Fruit fly (Drosophila melanogaster): ENCODE data around the gene CG31668.

Gene CG31668

DNA sequence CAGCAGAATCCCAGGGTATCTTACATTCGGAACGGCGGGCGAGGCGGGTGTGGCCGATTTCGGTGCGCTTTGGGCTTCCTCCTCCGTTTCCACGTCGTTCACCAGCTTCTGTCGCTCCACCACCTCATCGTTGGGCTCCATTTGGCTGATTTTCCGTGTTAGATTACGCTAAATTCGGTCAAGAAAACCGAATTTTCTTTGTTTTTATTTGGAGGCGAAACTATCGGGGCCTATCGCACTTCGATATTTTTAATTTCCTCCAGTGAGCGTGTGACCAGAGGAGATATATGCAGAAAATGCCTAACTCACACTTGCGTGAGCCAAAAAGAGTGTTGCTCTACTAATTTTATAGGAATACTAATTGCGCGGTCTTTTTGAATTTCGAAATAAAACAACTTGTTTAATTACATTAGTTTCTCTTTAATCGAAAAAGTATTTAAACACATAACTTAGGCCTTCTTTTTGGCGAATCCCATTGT is 13.8 kb downstream of the CG31668 start, which contains the start of gene CG10874 (continued):
- TF ChIP-seq Abd-B (GFP tag; optimal IDR thresholded peaks at IDR 0.05) (peak; percentile 58), CG18476 (GFP tag; optimal IDR thresholded peaks at IDR 0.05) (no peak), odd (GFP tag; optimal IDR thresholded peaks at IDR 0.05) (no peak), fu2 (GFP tag; optimal IDR thresholded peaks at IDR 0.05) (no peak), Taf1 (GFP tag; IDR thresholded peaks at IDR 0.05) (no peak), jumu (GFP tag; optimal IDR thresholded peaks at IDR 0.05) (no peak), Lim3 (GFP tag; IDR thresholded peaks at IDR 0.05) (no peak), zen2 (GFP tag; IDR thresholded peaks at IDR 0.05; ENCODE audit: partially characterized antibody) (no peak), YL-1 (GFP tag; optimal IDR thresholded peaks at IDR 0.05) (peak; percentile 88)

DNA sequence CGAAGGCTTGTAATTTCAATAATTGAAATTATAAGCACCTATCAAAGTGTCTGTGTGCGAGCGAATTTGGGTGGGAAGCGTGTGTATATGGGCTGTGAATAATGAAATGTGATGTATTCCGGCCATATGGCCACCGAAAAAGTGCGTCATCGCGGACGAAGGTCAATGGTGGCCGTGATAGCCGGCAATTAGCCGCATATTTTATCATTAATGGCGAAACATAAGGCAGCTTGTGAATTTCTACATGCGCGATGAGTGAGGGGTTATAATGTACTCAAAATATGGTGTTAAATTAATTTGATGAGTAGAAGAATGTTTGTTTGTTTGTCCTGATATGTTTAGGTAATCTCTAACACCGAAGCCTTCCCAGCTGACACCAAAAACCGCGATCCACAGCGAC is 14.6 kb downstream of the CG31668 start:
- TF ChIP-seq sd (tag; optimal IDR thresholded peaks at IDR 0.05) (peak; percentile 63), CG12769 (tag; optimal IDR thresholded peaks at IDR 0.05) (no peak), abd-A (tag; optimal IDR thresholded peaks at IDR 0.05) (peak; percentile 52), CG10543 (GFP tag; optimal IDR thresholded peaks at IDR 0.05) (peak; percentile 5), CG17186 (GFP tag; optimal IDR thresholded peaks at IDR 0.05) (no peak), gfzf (GFP tag; optimal IDR thresholded peaks at IDR 0.05) (no peak)

DNA sequence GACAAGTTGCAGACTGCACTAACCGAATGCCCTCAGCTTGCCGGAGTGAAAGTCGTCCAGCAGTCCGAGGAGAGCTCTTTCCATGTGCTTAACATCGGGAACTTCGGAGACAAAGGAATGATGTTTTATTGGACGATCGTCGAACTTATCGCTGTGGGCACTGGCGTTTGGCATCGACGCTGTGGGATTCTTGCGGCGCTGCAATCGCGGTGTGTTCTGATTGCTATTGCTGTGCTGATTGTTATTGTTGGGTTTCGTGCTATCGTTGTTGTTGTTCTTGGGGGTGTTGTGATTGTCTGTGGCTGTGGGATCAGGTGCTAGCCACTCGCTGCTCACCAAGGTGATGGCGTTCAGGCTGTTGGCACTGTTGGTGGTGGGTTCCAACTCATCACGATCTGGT is 15.3 kb downstream of the CG31668 start:
- TF ChIP-seq CG14965 (GFP tag; optimal IDR thresholded peaks at IDR 0.05; ENCODE audit: borderline replicate concordance) (no peak), CG5245 (GFP tag; optimal IDR thresholded peaks at IDR 0.05) (no peak), ci (GFP tag; IDR thresholded peaks at IDR 0.05) (0 out of 3 replicates have a peak, but pooled peaks have one; percentile 29)

DNA sequence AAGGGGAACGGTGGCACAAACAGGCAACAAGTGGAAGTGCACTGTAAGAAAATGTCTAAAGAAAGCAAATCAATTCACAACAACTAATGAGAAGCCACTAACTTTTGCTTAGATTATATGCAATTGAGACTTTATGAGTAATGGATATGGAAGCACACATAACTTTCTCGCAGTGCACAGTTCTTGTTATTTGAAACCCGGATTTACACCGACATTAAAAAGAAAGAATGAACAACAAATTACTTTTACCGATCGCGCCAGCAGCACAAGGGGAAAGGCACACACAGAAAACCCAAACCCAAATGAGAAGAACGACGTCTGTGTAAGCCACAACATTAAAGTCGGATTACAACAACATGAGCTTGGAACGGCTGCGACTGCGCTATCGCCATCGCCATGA is 16.9 kb downstream of the CG31668 start:
- TF ChIP-seq disco-r (GFP tag; optimal IDR thresholded peaks at IDR 0.05) (no peak), CG9876 (GFP tag; optimal IDR thresholded peaks at IDR 0.05) (peak; percentile 54), dpn (GFP tag; optimal IDR thresholded peaks at IDR 0.05) (peak; percentile 28 to 68), Lpt (GFP tag; optimal IDR thresholded peaks at IDR 0.05) (no peak), tll (GFP tag; optimal IDR thresholded peaks at IDR 0.05) (no peak), Spps (tag; optimal IDR thresholded peaks at IDR 0.05) (peak; percentile 89), CG5245 (GFP tag; optimal IDR thresholded peaks at IDR 0.05) (peak; percentile 65), CG4282 (GFP tag; optimal IDR thresholded peaks at IDR 0.05) (peak; percentile 31), Sry-δ (GFP tag; optimal IDR thresholded peaks at IDR 0.05) (peak; percentile 15), CG11696 (GFP tag; IDR thresholded peaks at IDR 0.05) (0 out of 2 replicates have a peak, but pooled peaks have one; percentile 28), CG8765 (GFP tag; IDR thresholded peaks at IDR 0.05) (peak; percentile 47; the same call in 1 of the 2 replicates), zen (tag; optimal IDR thresholded peaks at IDR 0.05) (peak; percentile 51), CG3726 (GFP tag; IDR thresholded peaks at IDR 0.05) (peak; percentile 73; the same call in 2 of the 3 replicates), CG4360 (GFP tag; IDR thresholded peaks at IDR 0.05) (peak; percentile 79), CG18011 (GFP tag; optimal IDR thresholded peaks at IDR 0.05) (no peak), CG5953 (GFP tag; IDR thresholded peaks at IDR 0.05) (no peak), CG13775 (GFP tag; optimal IDR thresholded peaks at IDR 0.05) (peak; percentile 75), sisA (GFP tag; IDR thresholded peaks at IDR 0.05) (peak; percentile 79), HmgZ (tag; optimal IDR thresholded peaks at IDR 0.05) (no peak), peb (GFP tag; IDR thresholded peaks at IDR 0.05) (peak; percentile 42; the same call in 1 of the 2 replicates), Chrac-16 (GFP tag; optimal IDR thresholded peaks at IDR 0.05) (peak; percentile 79), ab (GFP tag; optimal IDR thresholded peaks at IDR 0.05) (peak; percentile 11), Mad (GFP tag; optimal IDR thresholded peaks at IDR 0.05) (peak; percentile 53), caup (GFP tag; optimal IDR thresholded peaks at IDR 0.05; ENCODE audit: severe bottlenecking) (no peak), Dbx (GFP tag; IDR thresholded peaks at IDR 0.05) (no peak), CG11456 (GFP tag; IDR thresholded peaks at IDR 0.05) (no peak), CG15269 (tag; optimal IDR thresholded peaks at IDR 0.05) (no peak), CG2116 (GFP tag; optimal IDR thresholded peaks at IDR 0.05) (peak; percentile 21), Usf (GFP tag; optimal IDR thresholded peaks at IDR 0.05) (peak; percentile 41)
